Worm (Caenorhabditis elegans) whole organism, L3 larva: ENCODE measurements around the gene srw-60.

Experiments used
- ZK546.5 ChIP-seq: sonication (generic microtip); optimal IDR thresholded peaks from 2 replicates; lab custom pipeline; 2017; ENCODE audit warnings: missing biosample characterization, missing genetic modification characterization
- aly-2 ChIP-seq: fragments of 150-350 bp; optimal IDR thresholded peaks from 2 replicates; lab custom pipeline; 2014; ENCODE audit warnings: missing biosample characterization, missing genetic modification characterization
- ceh-28 ChIP-seq: fragments of 150-350 bp; optimal IDR thresholded peaks from 2 replicates; lab custom pipeline; 2014; ENCODE audit warnings: missing biosample characterization, missing genetic modification reagents, missing genetic modification characterization
- ceh-82 ChIP-seq: fragments of 150-350 bp; optimal IDR thresholded peaks from 2 replicates; lab custom pipeline; 2014; ENCODE audit warnings: missing biosample characterization, missing genetic modification characterization
- daf-12 ChIP-seq: fragments of 150-350 bp; optimal IDR thresholded peaks from 2 replicates; lab custom pipeline; 2014; ENCODE audit warnings: missing biosample characterization, missing genetic modification reagents, missing genetic modification characterization
- egl-27 ChIP-seq: sonication (generic microtip); optimal IDR thresholded peaks from 4 replicates; lab custom pipeline; 2017; ENCODE audit warnings: missing biosample characterization, missing genetic modification reagents, missing genetic modification characterization
- egl-5 ChIP-seq: fragments of 150-350 bp; optimal IDR thresholded peaks from 2 replicates; lab custom pipeline; 2017; ENCODE audit warnings: missing biosample characterization, missing genetic modification reagents, missing genetic modification characterization, inconsistent platforms
- elt-2 ChIP-seq: sonication (generic microtip); optimal IDR thresholded peaks from 2 replicates; lab custom pipeline; 2016; ENCODE audit warnings: missing genetic modification reagents, mild to moderate bottlenecking, missing genetic modification characterization, missing compliant biosample characterization
- elt-3 ChIP-seq, 3 experiments: fragments of 150-350 bp in 1 of 3; sonication (generic microtip) in 2 of 3; optimal IDR thresholded peaks; 2 replicates in 2 of 3; 4 replicates in 1 of 3; lab custom pipeline; 2014 to 2017; ENCODE audit warnings: missing biosample characterization in 3 of 3, missing genetic modification characterization in 3 of 3
- eor-1 ChIP-seq, 2 experiments: fragments of 150-350 bp; optimal IDR thresholded peaks; 2 replicates each; lab custom pipeline; 2014 to 2018; ENCODE audit warnings: missing biosample characterization in 2 of 2, missing genetic modification characterization in 2 of 2
- fkh-2 ChIP-seq: fragments of 150-350 bp; optimal IDR thresholded peaks from 2 replicates; lab custom pipeline; 2014; ENCODE audit warnings: missing biosample characterization, missing genetic modification reagents, missing genetic modification characterization
- fos-1 ChIP-seq: fragments of 150-350 bp; optimal IDR thresholded peaks from 2 replicates; lab custom pipeline; 2014; ENCODE audit warnings: missing biosample characterization, missing genetic modification characterization
- hmg-11 ChIP-seq: sonication (generic microtip); optimal IDR thresholded peaks from 2 replicates; lab custom pipeline; 2016; ENCODE audit warnings: missing genetic modification characterization, missing compliant biosample characterization
- jun-1 ChIP-seq: fragments of 150-350 bp; optimal IDR thresholded peaks from 2 replicates; lab custom pipeline; 2014; ENCODE audit warnings: missing biosample characterization, missing genetic modification reagents, missing genetic modification characterization
- lin-15B ChIP-seq: fragments of 150-350 bp; optimal IDR thresholded peaks from 2 replicates; lab custom pipeline; 2014; ENCODE audit warnings: missing biosample characterization, missing genetic modification characterization
- mdl-1 ChIP-seq: fragments of 150-350 bp; optimal IDR thresholded peaks from 2 replicates; lab custom pipeline; 2014; ENCODE audit warnings: missing biosample characterization, missing genetic modification characterization
- nfya-1 ChIP-seq: sonication (generic microtip); optimal IDR thresholded peaks from 2 replicates; lab custom pipeline; 2017; ENCODE audit warnings: missing genetic modification characterization, mild to moderate bottlenecking, missing compliant biosample characterization, antibody characterized with exemption, moderate library complexity; ENCODE audit not compliant: insufficient read depth
- nhr-12 ChIP-seq: fragments of 150-350 bp; optimal IDR thresholded peaks from 2 replicates; lab custom pipeline; 2014; ENCODE audit warnings: missing biosample characterization, missing genetic modification characterization
- nhr-237 ChIP-seq: fragments of 150-350 bp; optimal IDR thresholded peaks from 2 replicates; lab custom pipeline; 2014; ENCODE audit warnings: missing biosample characterization, missing genetic modification characterization
- nhr-28 ChIP-seq: fragments of 150-350 bp; optimal IDR thresholded peaks from 2 replicates; lab custom pipeline; 2014; ENCODE audit warnings: missing biosample characterization, missing genetic modification characterization
- nhr-43 ChIP-seq: sonication (generic microtip); optimal IDR thresholded peaks from 2 replicates; lab custom pipeline; 2016; ENCODE audit warnings: mild to moderate bottlenecking, missing genetic modification characterization, missing compliant biosample characterization; ENCODE audit not compliant: poor library complexity, severe bottlenecking
- nhr-76 ChIP-seq: fragments of 150-350 bp; sonication (generic microtip); optimal IDR thresholded peaks from 5 replicates; lab custom pipeline; 2014; ENCODE audit warnings: missing biosample characterization, missing genetic modification characterization
- nhr-77 ChIP-seq: fragments of 150-350 bp; optimal IDR thresholded peaks from 2 replicates; lab custom pipeline; 2014; ENCODE audit warnings: missing biosample characterization, missing genetic modification characterization
- pha-4 ChIP-seq: fragments of 150-350 bp; optimal IDR thresholded peaks from 2 replicates; lab custom pipeline; 2014; ENCODE audit warnings: missing biosample characterization, missing genetic modification reagents, missing genetic modification characterization
- snpc-4 ChIP-seq: fragments of 150-350 bp; optimal IDR thresholded peaks from 2 replicates; lab custom pipeline; 2014; ENCODE audit warnings: missing biosample characterization, missing genetic modification characterization
- unc-62 ChIP-seq: fragments of 150-350 bp; sonication (generic microtip); optimal IDR thresholded peaks from 4 replicates; lab custom pipeline; 2014; ENCODE audit warnings: missing biosample characterization, missing genetic modification reagents, missing genetic modification characterization
- zag-1 ChIP-seq: fragments of 150-350 bp; optimal IDR thresholded peaks from 2 replicates; lab custom pipeline; 2014; ENCODE audit warnings: missing biosample characterization, missing genetic modification characterization
- ztf-4 ChIP-seq: fragments of 150-350 bp; optimal IDR thresholded peaks from 2 replicates; lab custom pipeline; 2014; ENCODE audit warnings: missing biosample characterization, missing genetic modification characterization

Gene srw-60

DNA sequence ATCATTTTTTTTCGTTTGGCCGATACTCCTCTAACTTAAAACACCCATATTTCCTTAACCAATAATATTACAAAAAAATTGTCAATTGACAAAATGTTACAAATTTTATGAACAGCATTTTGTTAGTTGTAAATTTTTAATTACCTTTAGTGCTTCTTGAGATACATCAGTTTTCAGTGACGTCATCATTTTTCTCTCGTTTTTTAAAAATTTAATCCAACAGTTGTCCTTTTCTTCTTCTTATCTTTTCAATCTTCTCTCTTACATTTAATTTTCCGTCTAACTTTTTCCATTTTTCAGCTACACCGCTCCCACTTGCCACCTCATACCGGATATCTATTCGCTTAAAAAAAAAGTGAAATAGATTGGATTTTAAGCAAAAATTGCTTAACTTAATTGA, 38.3 kb downstream of the srw-60 start, which contains the start of gene lido-8:
Gene lido-8 (plus strand): TSS at position 301 of the 400 bp plus-strand sequence.
- TF ChIP-seq zag-1 (tag; lab: Kevin White, UChicago) (no peak), hmg-11 (tag; lab: Kevin White, UChicago) (no peak)

DNA sequence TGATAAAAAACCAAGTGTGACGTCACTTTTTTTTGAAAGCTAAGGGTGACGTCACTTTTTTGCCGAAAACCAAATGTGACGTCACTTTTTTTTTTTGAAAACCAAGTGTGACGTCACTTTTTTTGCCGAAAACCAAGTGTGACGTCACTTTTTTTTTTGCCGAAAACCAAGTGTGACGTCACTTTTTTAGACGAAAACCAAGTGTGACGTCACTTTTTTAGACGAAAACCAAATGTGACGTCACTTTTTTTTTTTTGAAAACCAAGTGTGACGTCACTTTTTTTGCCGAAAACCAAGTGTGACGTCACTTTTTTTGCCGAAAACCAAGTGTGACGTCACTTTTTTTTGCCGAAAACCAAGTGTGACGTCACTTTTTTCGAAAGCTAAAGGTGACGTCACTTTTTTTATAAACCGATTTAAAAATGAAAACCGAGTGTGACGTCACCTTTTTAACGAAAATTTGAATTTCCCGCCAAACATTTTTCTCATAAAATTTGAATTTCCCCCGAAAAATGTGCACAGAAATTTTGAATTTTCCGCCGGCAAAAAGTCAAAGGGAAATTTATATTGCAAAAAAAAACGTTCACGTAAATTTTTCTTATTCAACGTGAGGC, 39.5 kb downstream of the srw-60 start:
- TF ChIP-seq elt-2 (tag; lab: Kevin White, UChicago), result no peak
- TF ChIP-seq egl-5, result no peak
- TF ChIP-seq unc-62 (GFP tag; lab: Kevin White, UChicago), result no peak
- TF ChIP-seq zag-1 (tag; lab: Kevin White, UChicago), result no peak
- no peak for TF ChIP-seq ZK546.5 (tag; lab: Kevin White, UChicago)
- TF ChIP-seq, all 47 proteins: peak for 0

DNA sequence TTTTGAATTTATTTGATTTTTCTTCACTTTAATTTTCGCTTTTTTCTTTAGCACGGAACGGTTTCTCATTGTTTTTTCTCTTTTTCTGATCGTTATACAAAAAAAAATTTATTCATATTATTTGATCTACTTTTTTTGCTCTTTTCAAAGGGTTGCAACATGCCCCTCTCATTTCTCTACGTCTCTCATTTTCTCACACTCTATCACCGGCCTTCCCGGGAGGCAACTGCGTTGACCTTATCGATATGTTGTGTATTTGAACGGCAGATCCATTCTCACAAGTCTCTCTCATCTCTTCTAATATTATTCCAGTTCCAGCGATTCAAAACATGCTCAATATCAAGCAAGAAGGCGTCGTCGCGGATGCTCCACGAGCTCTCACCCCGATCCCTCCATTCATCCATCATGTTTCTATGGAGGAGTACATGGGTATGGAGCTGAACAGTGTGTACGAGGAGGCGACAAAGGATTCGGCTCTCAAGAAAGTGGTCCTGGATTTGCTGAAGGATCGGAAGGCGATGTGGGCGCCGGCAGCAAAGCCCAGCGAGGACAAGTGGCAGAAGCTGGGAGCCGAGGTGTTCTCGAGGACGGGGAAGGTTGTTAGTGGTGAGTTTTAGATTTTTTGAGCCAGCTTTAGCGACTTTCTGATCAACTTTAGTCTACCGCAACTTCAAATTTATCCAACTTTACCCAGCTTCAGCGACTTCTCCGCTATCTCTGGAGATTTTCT, 42.3 kb downstream of the srw-60 start, which contains the start of gene lido-9:
Gene lido-9 (plus strand): TSS at position 234 of the 730 bp plus-strand sequence.
- no peak for TF ChIP-seq ceh-28
- no peak for TF ChIP-seq nfya-1 (tag; lab: Kevin White, UChicago)
- TF ChIP-seq ZK546.5 (tag; lab: Kevin White, UChicago), result no peak
- no peak for TF ChIP-seq nhr-77 (tag; lab: Kevin White, UChicago)
- no peak for TF ChIP-seq pha-4 (tag; lab: Kevin White, UChicago)
- no peak for TF ChIP-seq mdl-1 (tag; lab: Kevin White, UChicago)
- no peak for TF ChIP-seq eor-1 (tag; optimal IDR thresholded peaks at IDR 0.05; lab: Kevin White, UChicago)
- TF ChIP-seq daf-12 (tag; lab: Kevin White, UChicago), result no peak
- TF ChIP-seq ztf-4, result no peak
- TF ChIP-seq elt-3 (tag; optimal IDR thresholded peaks at IDR 0.05; lab: Kevin White, UChicago), result no peak
- TF ChIP-seq nhr-76 (tag; lab: Kevin White, UChicago), result no peak
- TF ChIP-seq ceh-82, result no peak
- TF ChIP-seq, all 47 proteins: peak for 0

DNA sequence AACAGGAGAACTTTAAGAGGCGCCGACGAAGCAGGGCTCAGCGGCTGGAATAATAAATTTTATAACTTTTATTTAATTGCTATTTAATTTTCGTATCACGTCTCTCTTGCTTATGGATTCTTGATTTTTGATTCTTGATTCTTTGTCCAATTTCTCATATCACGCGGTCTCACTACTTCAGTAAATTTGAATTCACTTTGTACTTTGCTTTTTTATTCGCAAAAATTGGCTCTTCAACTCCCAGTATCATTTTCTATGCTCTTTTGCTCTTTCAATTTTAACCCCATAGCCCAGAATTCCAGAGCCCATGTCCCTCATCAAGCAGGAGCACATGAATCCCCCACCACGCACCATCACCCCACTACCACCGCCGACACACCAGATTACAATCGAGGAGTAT, 43.8 kb downstream of the srw-60 start, which contains the start of gene lido-10:
Gene lido-10 (plus strand): TSS at position 301 of the 400 bp plus-strand sequence.
- TF ChIP-seq nhr-28 (tag; lab: Kevin White, UChicago) (no peak), nfya-1 (tag; lab: Kevin White, UChicago) (no peak), nhr-237 (tag; lab: Kevin White, UChicago) (no peak), nhr-12 (tag; lab: Kevin White, UChicago) (no peak), jun-1 (tag; lab: Kevin White, UChicago) (no peak), egl-5 (no peak), mdl-1 (tag; lab: Kevin White, UChicago) (no peak), ZK546.5 (tag; lab: Kevin White, UChicago) (no peak), nhr-76 (tag; lab: Kevin White, UChicago) (no peak)

- TF ChIP-seq elt-3 (tag; optimal IDR thresholded peaks at IDR 0.05; lab: Kevin White, UChicago) (no peak), nhr-28 (tag; lab: Kevin White, UChicago) (no peak), snpc-4 (tag; lab: Kevin White, UChicago) (no peak), lin-15B (tag; lab: Kevin White, UChicago) (no peak), nhr-12 (tag; lab: Kevin White, UChicago) (no peak), mdl-1 (tag; lab: Kevin White, UChicago) (no peak), egl-27 (tag; lab: Kevin White, UChicago) (no peak)
- TF ChIP-seq, all 47 proteins: peak for 0
These were observed 45.3 kb downstream of the srw-60 start, which contains the start of gene lido-11 for ce11 chrII:3003667-3004066. TSS of gene lido-11 (plus strand) at chrII:3003967.

- TF ChIP-seq pha-4 (tag; lab: Kevin White, UChicago), result no peak
These were observed 47.1 kb downstream of the srw-60 start, which contains the start of gene lido-12 for ce11 chrII:3005499-3005898. TSS of gene lido-12 (plus strand) at chrII:3005799.

ce11 chrII:3008400-3008799, 50.0 kb downstream of the srw-60 start, which contains the start of gene sdz-5:
TSS of gene sdz-5 (plus strand) at chrII:3008700.
- TF ChIP-seq aly-2 (tag; lab: Kevin White, UChicago) (no peak), nhr-76 (tag; lab: Kevin White, UChicago) (no peak), nhr-43 (tag; lab: Kevin White, UChicago) (no peak), nhr-28 (tag; lab: Kevin White, UChicago) (no peak), ceh-28 (no peak), zag-1 (tag; lab: Kevin White, UChicago) (no peak), fkh-2 (tag; lab: Kevin White, UChicago) (no peak), fos-1 (tag; lab: Kevin White, UChicago) (no peak)
- TF ChIP-seq, all 47 proteins: peak for 0
